Fruit fly (Drosophila melanogaster): ENCODE data around the gene Tango9.

Gene Tango9

dm6 chr3R:11999074-11999473 is 24.4 kb upstream of the Tango9 start, which contains the start of gene Ect3:
TSS of gene Ect3 (plus strand) at chr3R:11999278.
- TF ChIP-seq CG12605 (GFP tag; IDR thresholded peaks at IDR 0.05) (0 out of 2 replicates have a peak, but pooled peaks have one; percentile 26), CG17806 (tag; optimal IDR thresholded peaks at IDR 0.05) (no peak)

dm6 chr3R:11998130-11998529 is 23.4 kb upstream of the Tango9 start:
- no peak for TF ChIP-seq CG12605 (GFP tag; IDR thresholded peaks at IDR 0.05)
- no peak for TF ChIP-seq D1 (tag; optimal IDR thresholded peaks at IDR 0.05)
- TF ChIP-seq Pif1B (GFP tag; optimal IDR thresholded peaks at IDR 0.05), result no peak
- no peak for TF ChIP-seq fd96Ca (GFP tag; IDR thresholded peaks at IDR 0.05)
- TF ChIP-seq CG4496 (GFP tag; IDR thresholded peaks at IDR 0.05), result no peak
- TF ChIP-seq CG10348 (GFP tag; IDR thresholded peaks at IDR 0.05), result no peak
- no peak for TF ChIP-seq gl (tag; optimal IDR thresholded peaks at IDR 0.05)
- TF ChIP-seq Snoo (tag; optimal IDR thresholded peaks at IDR 0.05), result no peak
- no peak for TF ChIP-seq Pif1A (GFP tag; optimal IDR thresholded peaks at IDR 0.05)
- TF ChIP-seq CG8301 (tag; optimal IDR thresholded peaks at IDR 0.05), result no peak
- TF ChIP-seq rn (GFP tag; IDR thresholded peaks at IDR 0.05), result no peak
- TF ChIP-seq CG14655 (GFP tag; optimal IDR thresholded peaks at IDR 0.05), result no peak
- no peak for TF ChIP-seq CG32121 (GFP tag; IDR thresholded peaks at IDR 0.05)
- TF ChIP-seq EcR (GFP tag; optimal IDR thresholded peaks at IDR 0.05), result no peak
- no peak for TF ChIP-seq CG8159 (tag; optimal IDR thresholded peaks at IDR 0.05)
- no peak for TF ChIP-seq CG17806 (tag; optimal IDR thresholded peaks at IDR 0.05)
- no peak for TF ChIP-seq CG13204 (GFP tag; optimal IDR thresholded peaks at IDR 0.05)

dm6 chr3R:11992934-11993670 is 18.4 kb upstream of the Tango9 start, which contains the start of gene mfas:
TSS of gene mfas (minus strand) at chr3R:11993315.
- TF ChIP-seq CG14655 (GFP tag; optimal IDR thresholded peaks at IDR 0.05), result no peak
- TF ChIP-seq CG9948 (tag; optimal IDR thresholded peaks at IDR 0.05), result no peak
- no peak for TF ChIP-seq rn (GFP tag; IDR thresholded peaks at IDR 0.05)
- TF ChIP-seq CG10348 (GFP tag; IDR thresholded peaks at IDR 0.05), result no peak
- TF ChIP-seq CG8159 (tag; optimal IDR thresholded peaks at IDR 0.05), result no peak
- TF ChIP-seq CG12605 (GFP tag; IDR thresholded peaks at IDR 0.05), result 0 out of 2 replicates have a peak, but pooled peaks have one; percentile 9
- peak; percentile 37 for TF ChIP-seq Pif1A (GFP tag; optimal IDR thresholded peaks at IDR 0.05)
- no peak for TF ChIP-seq CG32121 (GFP tag; IDR thresholded peaks at IDR 0.05)
- TF ChIP-seq CG15710 (tag; optimal IDR thresholded peaks at IDR 0.05), result no peak
- TF ChIP-seq CG4496 (GFP tag; IDR thresholded peaks at IDR 0.05), result 0 out of 3 replicates have a peak, but pooled peaks have one; percentile 38
- no peak for TF ChIP-seq CG8301 (tag; optimal IDR thresholded peaks at IDR 0.05)
- no peak for TF ChIP-seq gl (tag; optimal IDR thresholded peaks at IDR 0.05)
- TF ChIP-seq CG13204 (GFP tag; optimal IDR thresholded peaks at IDR 0.05), result peak; percentile 21
- TF ChIP-seq Ets98B (GFP tag; IDR thresholded peaks at IDR 0.05), result no peak; the same call in 1 of the 2 replicates
- no peak for TF ChIP-seq CG34367 (tag; optimal IDR thresholded peaks at IDR 0.05)
- no peak for TF ChIP-seq D1 (tag; optimal IDR thresholded peaks at IDR 0.05)
- peak; percentile 58 for TF ChIP-seq EcR (GFP tag; optimal IDR thresholded peaks at IDR 0.05)
- TF ChIP-seq fd96Ca (GFP tag; IDR thresholded peaks at IDR 0.05), result no peak
- no peak for TF ChIP-seq CG17806 (tag; optimal IDR thresholded peaks at IDR 0.05)
- TF ChIP-seq Pif1B (GFP tag; optimal IDR thresholded peaks at IDR 0.05), result peak; percentile 51
- peak; percentile 3 for TF ChIP-seq Snoo (tag; optimal IDR thresholded peaks at IDR 0.05)

dm6 chr3R:11991538-11992164 is 16.9 kb upstream of the Tango9 start:
- TF ChIP-seq CG13204 (GFP tag; optimal IDR thresholded peaks at IDR 0.05) (no peak), CG9948 (tag; optimal IDR thresholded peaks at IDR 0.05) (no peak), D1 (tag; optimal IDR thresholded peaks at IDR 0.05) (no peak), Pif1A (GFP tag; optimal IDR thresholded peaks at IDR 0.05) (no peak)

- TF ChIP-seq gl (tag; optimal IDR thresholded peaks at IDR 0.05) (no peak), CG13204 (GFP tag; optimal IDR thresholded peaks at IDR 0.05) (peak; percentile 42)
These were observed 15.3 kb upstream of the Tango9 start for dm6 chr3R:11989996-11990395.

dm6 chr3R:11989206-11989605 is 14.5 kb upstream of the Tango9 start:
- peak; percentile 87 for TF ChIP-seq CG13204 (GFP tag; optimal IDR thresholded peaks at IDR 0.05)
- no peak for TF ChIP-seq D1 (tag; optimal IDR thresholded peaks at IDR 0.05)

dm6 chr3R:11984862-11985261 is 10.2 kb upstream of the Tango9 start:
- TF ChIP-seq CG12605 (GFP tag; IDR thresholded peaks at IDR 0.05) (no peak), EcR (GFP tag; optimal IDR thresholded peaks at IDR 0.05) (peak; percentile 79)

Data from whole organism, pupa.